Fruit fly (Drosophila melanogaster) whole organism, pupa: ENCODE results near the gene mRpL48.

Experiments
- CG10348 ChIP-seq: fragments of 200-800 bp; sonication (Bioruptor generic); IDR thresholded peaks from 2 replicates; pipeline ENCODE4 v1.3.6; 2022; ENCODE audit warnings: missing biosample characterization, missing genetic modification characterization
- CG12605 ChIP-seq: fragments of 200-800 bp; sonication (Bioruptor generic); IDR thresholded peaks from 2 replicates; pipeline ENCODE4 v1.3.6; 2022; ENCODE audit warnings: missing biosample characterization, missing genetic modification characterization
- CG13204 ChIP-seq: fragments of 200-800 bp; sonication (Bioruptor generic); optimal IDR thresholded peaks from 2 replicates; lab custom pipeline; 2018; ENCODE audit warnings: missing biosample characterization, mild to moderate bottlenecking, missing genetic modification characterization, moderate library complexity
- CG14655 ChIP-seq: fragments of 200-800 bp; sonication (Bioruptor generic); optimal IDR thresholded peaks from 3 replicates; lab custom pipeline; 2017; ENCODE audit warnings: mild to moderate bottlenecking, missing biosample characterization, missing genetic modification reagents, missing genetic modification characterization
- CG15710 ChIP-seq: fragments of 200-800 bp; sonication (Bioruptor generic); optimal IDR thresholded peaks from 2 replicates; lab custom pipeline; 2018; ENCODE audit warnings: missing biosample characterization, mild to moderate bottlenecking, missing genetic modification characterization, moderate library complexity
- CG17806 ChIP-seq: fragments of 200-800 bp; sonication (Bioruptor generic); optimal IDR thresholded peaks from 2 replicates; lab custom pipeline; 2018; ENCODE audit warnings: missing biosample characterization, mild to moderate bottlenecking, missing genetic modification characterization, moderate library complexity
- CG32121 ChIP-seq: fragments of 200-800 bp; sonication (Bioruptor generic); IDR thresholded peaks from 2 replicates; pipeline ENCODE4 v1.3.6; 2022; ENCODE audit warnings: missing biosample characterization, missing genetic modification characterization
- CG34367 ChIP-seq: fragments of 200-800 bp; sonication (Bioruptor generic); optimal IDR thresholded peaks from 2 replicates; lab custom pipeline; 2018; ENCODE audit warnings: missing biosample characterization, mild to moderate bottlenecking, missing genetic modification characterization
- CG4496 ChIP-seq: fragments of 200-800 bp; sonication (Bioruptor generic); IDR thresholded peaks from 3 replicates; pipeline ENCODE4 v1.3.6; 2022; ENCODE audit warnings: missing biosample characterization, missing genetic modification characterization
- CG8159 ChIP-seq: fragments of 200-800 bp; sonication (Bioruptor generic); optimal IDR thresholded peaks from 3 replicates; lab custom pipeline; 2018; ENCODE audit warnings: missing biosample characterization, mild to moderate bottlenecking, missing genetic modification characterization, moderate library complexity
- CG8301 ChIP-seq: fragments of 200-800 bp; sonication (Bioruptor generic); optimal IDR thresholded peaks from 2 replicates; lab custom pipeline; 2018; ENCODE audit warnings: missing biosample characterization, mild to moderate bottlenecking, missing genetic modification characterization
- CG9948 ChIP-seq: fragments of 200-800 bp; sonication (Bioruptor generic); optimal IDR thresholded peaks from 2 replicates; lab custom pipeline; 2018; ENCODE audit warnings: missing biosample characterization, mild to moderate bottlenecking, missing genetic modification characterization, moderate library complexity
- D1 ChIP-seq: fragments of 200-800 bp; sonication (Bioruptor generic); optimal IDR thresholded peaks from 2 replicates; lab custom pipeline; 2018; ENCODE audit warnings: missing biosample characterization, mild to moderate bottlenecking, missing genetic modification characterization, moderate library complexity
- EcR ChIP-seq: fragments of 200-800 bp; sonication (Bioruptor generic); optimal IDR thresholded peaks from 3 replicates; lab custom pipeline; 2019; ENCODE audit warnings: missing biosample characterization, missing genetic modification characterization, mild to moderate bottlenecking, moderate library complexity, missing genetic modification reagents
- Ets98B ChIP-seq: fragments of 200-800 bp; sonication (Bioruptor generic); IDR thresholded peaks from 2 replicates; pipeline ENCODE4 v1.3.6; 2022; ENCODE audit warnings: missing biosample characterization, missing genetic modification characterization
- Pif1A ChIP-seq: fragments of 200-800 bp; sonication (Bioruptor generic); optimal IDR thresholded peaks from 3 replicates; lab custom pipeline; 2016; ENCODE audit warnings: missing biosample characterization, missing genetic modification characterization
- Pif1B ChIP-seq: fragments of 200-800 bp; sonication (Bioruptor generic); optimal IDR thresholded peaks from 3 replicates; lab custom pipeline; 2016; ENCODE audit warnings: missing biosample characterization, missing genetic modification characterization
- Snoo ChIP-seq: fragments of 200-800 bp; sonication (Bioruptor generic); optimal IDR thresholded peaks from 3 replicates; lab custom pipeline; 2017; ENCODE audit warnings: missing biosample characterization, mild to moderate bottlenecking, missing genetic modification characterization, inconsistent platforms
- fd96Ca ChIP-seq: fragments of 200-800 bp; sonication (Bioruptor generic); IDR thresholded peaks from 3 replicates; pipeline ENCODE4 v1.3.6; 2022; ENCODE audit warnings: missing biosample characterization, missing genetic modification characterization
- gl ChIP-seq: fragments of 200-800 bp; sonication (Bioruptor generic); optimal IDR thresholded peaks from 2 replicates; lab custom pipeline; 2018; ENCODE audit warnings: missing biosample characterization, mild to moderate bottlenecking, missing genetic modification characterization
- rn ChIP-seq: fragments of 200-800 bp; sonication (Bioruptor generic); IDR thresholded peaks from 2 replicates; pipeline ENCODE4 v1.3.6; 2022; ENCODE audit warnings: missing biosample characterization, missing genetic modification characterization

Gene mRpL48

DNA sequence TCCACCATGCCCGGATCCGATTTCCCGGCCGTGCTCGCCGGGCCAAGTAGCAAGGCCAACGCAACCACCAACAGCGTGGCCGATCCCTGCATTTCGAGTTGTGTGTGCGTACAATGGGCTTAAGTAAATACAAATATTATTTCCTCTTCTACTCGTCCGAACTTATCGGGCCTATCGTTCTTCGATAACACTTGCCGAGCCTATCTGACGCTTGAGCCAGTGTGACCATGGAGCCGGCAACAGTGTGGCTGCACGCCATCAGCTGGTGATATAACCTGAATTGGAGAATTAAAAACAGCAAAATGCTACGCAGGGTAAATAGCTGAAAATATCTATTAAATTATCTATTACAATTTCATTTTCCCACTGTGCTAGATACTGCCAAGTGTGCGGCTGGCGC is at the start of gene mRpL48, which contains the start of gene CG17660:
Gene mRpL48, plus strand, starts transcription at position 239 of the 400 bp plus-strand sequence.
Gene CG17660, minus strand, starts transcription at position 198 of the 400 bp plus-strand sequence.
- TF ChIP-seq CG14655 (GFP tag; lab: Kevin White, UChicago) (no peak), Pif1A (GFP tag; lab: Kevin White, UChicago) (no peak), CG9948 (tag; lab: Kevin White, UChicago) (no peak), rn (GFP tag; lab: Robert Waterston, UW) (no peak), D1 (no peak), CG4496 (GFP tag; lab: Robert Waterston, UW) (no peak)

DNA sequence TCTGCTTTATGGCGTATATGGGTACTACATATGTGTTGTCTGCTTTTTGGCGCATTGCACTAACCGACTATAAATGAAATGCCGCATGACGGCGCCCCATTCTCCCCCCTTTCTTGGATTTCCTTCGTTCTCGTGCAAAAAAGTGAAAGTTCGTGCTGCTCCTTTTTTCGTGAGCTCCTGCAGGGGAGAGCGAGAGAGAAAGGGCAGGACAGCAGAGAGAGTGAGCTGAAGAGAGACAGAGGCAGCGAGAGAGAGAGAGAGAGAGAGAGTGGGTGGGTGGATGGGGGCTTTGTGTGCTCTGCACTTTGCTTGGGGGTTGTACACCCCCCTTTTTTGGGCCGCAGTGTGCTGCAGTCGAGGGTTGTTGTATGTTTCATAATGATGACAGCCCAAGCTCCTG is 47.2 kb upstream of the mRpL48 start:
- TF ChIP-seq fd96Ca (GFP tag; lab: Robert Waterston, UW) (no peak), CG4496 (GFP tag; lab: Robert Waterston, UW) (no peak), Pif1A (GFP tag; lab: Kevin White, UChicago) (no peak), CG34367 (tag; lab: Kevin White, UChicago) (no peak), CG13204 (GFP tag; lab: Kevin White, UChicago) (no peak), CG9948 (tag; lab: Kevin White, UChicago) (no peak), Snoo (tag; lab: Kevin White, UChicago) (no peak), CG10348 (GFP tag; lab: Robert Waterston, UW) (no peak), CG12605 (GFP tag; lab: Robert Waterston, UW) (no peak), CG8301 (tag; lab: Kevin White, UChicago) (no peak), CG15710 (tag; lab: Kevin White, UChicago) (no peak)

DNA sequence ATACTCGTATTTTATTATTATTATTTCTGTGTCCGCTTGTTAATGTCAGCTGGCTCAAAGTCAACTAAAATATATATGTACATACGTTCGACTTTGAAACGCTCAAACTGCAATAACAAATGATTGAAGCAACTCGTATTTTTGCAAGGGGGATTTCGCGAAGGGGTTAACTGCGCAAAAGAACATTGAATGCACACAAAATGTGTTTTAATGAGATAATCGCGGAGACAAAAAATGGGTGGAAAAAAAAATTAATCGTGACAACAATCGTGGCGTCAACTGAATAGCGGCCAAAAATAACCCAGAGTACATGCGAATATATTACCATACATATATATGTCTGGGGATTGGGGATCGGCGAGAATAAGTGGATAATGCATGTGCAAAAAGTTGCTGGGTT is 44.4 kb upstream of the mRpL48 start:
- TF ChIP-seq D1 (no peak), CG10348 (GFP tag; lab: Robert Waterston, UW) (no peak)

DNA sequence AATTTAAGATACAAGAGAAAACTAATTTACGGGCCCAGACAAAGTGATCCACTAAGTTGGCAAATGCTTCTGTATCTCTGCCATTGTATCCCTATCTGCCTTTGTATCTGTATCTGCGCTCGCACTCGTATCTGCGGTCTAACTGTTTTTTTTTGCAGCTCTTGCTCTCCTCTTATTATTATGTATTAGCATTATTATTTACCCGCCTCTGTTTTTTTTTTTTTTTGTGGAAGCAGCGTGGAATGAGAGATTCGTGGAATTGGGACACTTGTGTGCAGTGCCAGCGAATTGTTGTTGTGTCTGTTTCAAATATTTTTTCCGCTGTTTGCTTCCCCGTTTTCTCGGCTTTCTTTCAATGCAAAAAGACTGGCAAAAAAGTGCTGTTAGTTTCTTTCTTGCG is 43.5 kb upstream of the mRpL48 start:
- TF ChIP-seq fd96Ca (GFP tag; lab: Robert Waterston, UW) (no peak), Ets98B (GFP tag; lab: Robert Waterston, UW) (no peak), CG32121 (GFP tag; lab: Robert Waterston, UW) (no peak), Snoo (tag; lab: Kevin White, UChicago) (no peak), CG12605 (GFP tag; lab: Robert Waterston, UW) (no peak), EcR (GFP tag; lab: Kevin White, UChicago) (no peak), CG34367 (tag; lab: Kevin White, UChicago) (no peak), Pif1B (no peak), CG17806 (tag; lab: Kevin White, UChicago) (no peak), CG14655 (GFP tag; lab: Kevin White, UChicago) (no peak), CG4496 (GFP tag; lab: Robert Waterston, UW) (no peak), CG9948 (tag; lab: Kevin White, UChicago) (no peak), CG15710 (tag; lab: Kevin White, UChicago) (no peak), gl (no peak), CG8301 (tag; lab: Kevin White, UChicago) (no peak), CG10348 (GFP tag; lab: Robert Waterston, UW) (no peak)
- TF ChIP-seq, all 21 proteins: peak for 0

DNA sequence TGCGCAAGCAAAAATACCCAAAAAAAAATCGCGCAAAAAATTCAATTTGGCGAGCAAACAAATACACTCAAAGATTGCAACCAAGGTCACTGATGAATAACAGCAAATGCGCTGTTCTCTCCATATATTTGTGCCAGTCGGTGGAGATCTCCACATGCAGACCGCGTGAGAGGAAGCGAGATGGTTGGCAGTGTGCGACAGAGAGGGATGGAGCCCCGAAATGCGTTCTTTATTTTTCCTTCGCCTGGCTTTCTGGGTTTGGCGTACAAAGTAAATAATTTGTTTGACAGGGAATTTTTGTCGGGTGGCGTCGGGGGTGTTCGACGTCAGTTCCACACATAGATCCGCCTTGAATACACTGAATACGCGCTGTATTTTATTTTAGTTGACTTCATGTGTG is 42.8 kb upstream of the mRpL48 start:
- TF ChIP-seq Pif1B = no peak
- no peak for TF ChIP-seq D1
- no peak for TF ChIP-seq CG4496 (GFP tag; lab: Robert Waterston, UW)
- no peak for TF ChIP-seq rn (GFP tag; lab: Robert Waterston, UW)
- no peak for TF ChIP-seq CG14655 (GFP tag; lab: Kevin White, UChicago)

DNA sequence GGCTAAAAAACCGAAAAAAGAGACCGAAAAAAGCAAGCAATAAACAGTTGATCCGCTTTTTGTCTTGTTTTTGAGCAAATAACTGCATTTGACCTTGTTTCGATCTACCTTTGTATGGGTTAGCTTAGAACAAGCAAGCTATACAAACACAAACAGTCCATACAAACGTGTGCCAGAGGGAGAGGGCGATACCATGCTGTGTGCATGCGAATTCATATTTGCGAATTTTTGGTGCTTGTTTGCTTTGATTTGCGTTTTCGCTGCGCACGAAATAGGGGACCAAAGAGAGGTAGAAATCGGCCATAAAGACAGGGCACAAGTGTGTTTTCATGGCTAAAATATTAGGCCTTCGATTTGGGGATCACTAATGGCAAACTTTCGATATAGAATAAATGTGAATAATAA is 41.6 kb upstream of the mRpL48 start:
- TF ChIP-seq Snoo (tag; lab: Kevin White, UChicago) (peak; percentile 20), D1 (no peak), Ets98B (GFP tag; lab: Robert Waterston, UW) (no peak), CG17806 (tag; lab: Kevin White, UChicago) (no peak), CG15710 (tag; lab: Kevin White, UChicago) (no peak)

DNA sequence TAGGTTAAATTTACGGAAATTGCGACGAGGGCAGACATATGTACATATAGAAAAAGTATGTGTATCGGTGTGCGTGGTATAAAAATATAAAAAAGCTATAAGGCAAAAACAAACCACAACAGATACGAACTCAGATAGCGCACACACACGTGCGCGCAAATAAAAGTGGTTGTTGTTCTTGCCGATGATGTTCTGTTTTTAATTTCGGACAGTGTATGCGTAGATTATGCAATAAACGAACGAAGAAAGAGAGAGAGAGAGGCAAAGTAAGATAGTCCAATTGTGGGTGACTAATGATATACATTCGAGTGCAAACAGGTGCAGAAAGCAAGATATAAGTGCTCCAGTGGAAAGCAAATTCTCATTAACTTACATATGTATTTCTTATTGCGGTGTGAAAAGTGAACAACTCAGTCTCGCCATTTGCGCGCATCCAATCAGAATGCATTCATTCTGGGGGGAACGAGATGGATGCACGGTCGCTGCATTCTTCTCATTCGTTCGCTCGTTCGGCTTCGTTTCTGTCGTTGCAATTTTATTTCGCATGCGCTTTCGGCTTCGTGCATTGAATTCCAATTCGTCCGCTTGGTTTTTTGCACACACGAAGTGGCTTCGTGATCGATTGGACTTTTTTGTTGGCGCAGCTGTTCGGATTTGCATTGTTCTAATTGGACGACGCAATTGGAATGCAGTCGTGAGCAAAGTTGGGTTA is 40.8 kb upstream of the mRpL48 start:
- TF ChIP-seq CG4496 (GFP tag; lab: Robert Waterston, UW) = peak; percentile 34; the same call in 1 of the 3 replicates
- TF ChIP-seq rn (GFP tag; lab: Robert Waterston, UW) = no peak
- no peak for TF ChIP-seq CG13204 (GFP tag; lab: Kevin White, UChicago)
- TF ChIP-seq Pif1A (GFP tag; lab: Kevin White, UChicago) = no peak
- no peak for TF ChIP-seq Pif1B
- no peak for TF ChIP-seq CG17806 (tag; lab: Kevin White, UChicago)
- TF ChIP-seq EcR (GFP tag; lab: Kevin White, UChicago) = no peak
- TF ChIP-seq CG8159 (tag; lab: Kevin White, UChicago) = peak; percentile 14
- TF ChIP-seq CG34367 (tag; lab: Kevin White, UChicago) = peak; percentile 14
- TF ChIP-seq CG12605 (GFP tag; lab: Robert Waterston, UW) = no peak; the same call in 1 of the 2 replicates
- TF ChIP-seq CG15710 (tag; lab: Kevin White, UChicago) = peak; percentile 36
- no peak for TF ChIP-seq D1
- peak; percentile 13 for TF ChIP-seq CG14655 (GFP tag; lab: Kevin White, UChicago)
- no peak for TF ChIP-seq CG10348 (GFP tag; lab: Robert Waterston, UW)
- no peak for TF ChIP-seq Ets98B (GFP tag; lab: Robert Waterston, UW)
- peak; percentile 46 for TF ChIP-seq gl
- TF ChIP-seq fd96Ca (GFP tag; lab: Robert Waterston, UW) = peak; percentile 47; the same call in 2 of the 3 replicates
- no peak for TF ChIP-seq Snoo (tag; lab: Kevin White, UChicago)
- no peak for TF ChIP-seq CG9948 (tag; lab: Kevin White, UChicago)
- peak; percentile 65; the same call in 1 of the 2 replicates for TF ChIP-seq CG32121 (GFP tag; lab: Robert Waterston, UW)
- no peak for TF ChIP-seq CG8301 (tag; lab: Kevin White, UChicago)
